Fruit fly (Drosophila melanogaster) whole organism, embryonic: ENCODE data around the gene ftz.
A peak's percentile ranks its signal among the peaks of the same experiment; 100 is the strongest.

Source experiments
- BEAF-32 ChIP-seq: fragments of 200-800 bp; sonication (Bioruptor generic); optimal IDR thresholded peaks from 3 replicates; lab custom pipeline; 2017; ENCODE audit warnings: missing biosample characterization, missing genetic modification characterization, mild to moderate bottlenecking, moderate library complexity, missing genetic modification reagents
- CG10462 ChIP-seq: fragments of 200-800 bp; sonication (Bioruptor generic); optimal IDR thresholded peaks from 2 replicates; lab custom pipeline; 2016; ENCODE audit warnings: missing biosample characterization, missing genetic modification characterization
- CG11456 ChIP-seq: fragments of 200-800 bp; sonication (Bioruptor generic); IDR thresholded peaks from 3 replicates; pipeline ENCODE4 v1.3.6; 2022; ENCODE audit warnings: missing biosample characterization, missing genetic modification characterization
- CG12071 ChIP-seq: fragments of 200-800 bp; sonication (Bioruptor generic); optimal IDR thresholded peaks from 3 replicates; lab custom pipeline; 2018; ENCODE audit warnings: missing biosample characterization, mild to moderate bottlenecking, missing genetic modification characterization
- CG12236 ChIP-seq: fragments of 200-800 bp; sonication (Bioruptor generic); optimal IDR thresholded peaks from 2 replicates; lab custom pipeline; 2016; ENCODE audit warnings: missing biosample characterization, missing genetic modification characterization
- CG12299 ChIP-seq: fragments of 200-800 bp; sonication (Bioruptor generic); optimal IDR thresholded peaks from 2 replicates; lab custom pipeline; 2018; ENCODE audit warnings: missing biosample characterization, mild to moderate bottlenecking, missing genetic modification characterization
- CG13287 ChIP-seq: fragments of 200-800 bp; sonication (Bioruptor generic); IDR thresholded peaks from 2 replicates; pipeline ENCODE4 v1.3.6; 2022; ENCODE audit warnings: missing biosample characterization, missing genetic modification characterization; ENCODE audit not compliant: partially characterized antibody
- CG14667 ChIP-seq: fragments of 200-800 bp; sonication (Bioruptor generic); IDR thresholded peaks from 2 replicates; pipeline ENCODE4 v1.3.6; 2022; ENCODE audit warnings: missing biosample characterization, missing genetic modification characterization
- CG15479 ChIP-seq: fragments of 200-800 bp; sonication (Bioruptor generic); optimal IDR thresholded peaks from 3 replicates; lab custom pipeline; 2019; ENCODE audit warnings: missing biosample characterization, mild to moderate bottlenecking, missing genetic modification characterization, moderate library complexity
- CG1647 ChIP-seq: fragments of 200-800 bp; sonication (Bioruptor generic); optimal IDR thresholded peaks from 3 replicates; lab custom pipeline; 2016; ENCODE audit warnings: missing biosample characterization, missing genetic modification characterization
- CG16815 ChIP-seq: fragments of 200-800 bp; sonication (Bioruptor generic); optimal IDR thresholded peaks from 3 replicates; lab custom pipeline; 2017; ENCODE audit warnings: missing biosample characterization, mild to moderate bottlenecking, missing genetic modification characterization
- CG17361 ChIP-seq: fragments of 200-800 bp; sonication (Bioruptor generic); IDR thresholded peaks from 3 replicates; pipeline ENCODE4 v1.3.6; 2022; ENCODE audit warnings: missing biosample characterization, missing genetic modification characterization
- CG2875 ChIP-seq: fragments of 200-800 bp; sonication (Bioruptor generic); optimal IDR thresholded peaks from 2 replicates; lab custom pipeline; 2017; ENCODE audit warnings: missing biosample characterization, mild to moderate bottlenecking, missing genetic modification characterization, missing genetic modification reagents
- CG32772 ChIP-seq: fragments of 200-800 bp; sonication (Bioruptor generic); IDR thresholded peaks from 2 replicates; pipeline ENCODE4 v1.3.6; 2022; ENCODE audit warnings: missing biosample characterization, missing genetic modification characterization
- CG3407 ChIP-seq: fragments of 200-800 bp; sonication (Bioruptor generic); optimal IDR thresholded peaks from 2 replicates; lab custom pipeline; 2018; ENCODE audit warnings: missing biosample characterization, mild to moderate bottlenecking, missing genetic modification characterization
- CG4820 ChIP-seq: fragments of 200-800 bp; sonication (Bioruptor generic); optimal IDR thresholded peaks from 3 replicates; lab custom pipeline; 2016; ENCODE audit warnings: missing biosample characterization, missing genetic modification characterization
- CG6683 ChIP-seq: fragments of 200-800 bp; sonication (Bioruptor generic); optimal IDR thresholded peaks from 2 replicates; lab custom pipeline; 2017; ENCODE audit warnings: missing biosample characterization, mild to moderate bottlenecking, missing genetic modification characterization, missing genetic modification reagents
- CG6791 ChIP-seq: fragments of 200-800 bp; sonication (Bioruptor generic); IDR thresholded peaks from 3 replicates; pipeline ENCODE4 v1.3.6; 2022; ENCODE audit warnings: missing biosample characterization, missing genetic modification characterization; ENCODE audit not compliant: partially characterized antibody
- CG6854 ChIP-seq: fragments of 200-800 bp; sonication (Bioruptor generic); optimal IDR thresholded peaks from 3 replicates; lab custom pipeline; 2017; ENCODE audit warnings: missing biosample characterization, mild to moderate bottlenecking, missing genetic modification characterization
- CG7987 ChIP-seq: fragments of 200-800 bp; sonication (Bioruptor generic); optimal IDR thresholded peaks from 2 replicates; lab custom pipeline; 2018; ENCODE audit warnings: missing biosample characterization, mild to moderate bottlenecking, missing genetic modification characterization, moderate library complexity
- CTCF ChIP-seq: fragments of 200-800 bp; sonication (Bioruptor generic); optimal IDR thresholded peaks from 2 replicates; lab custom pipeline; 2017; ENCODE audit warnings: missing biosample characterization, mild to moderate bottlenecking, missing genetic modification characterization, moderate library complexity
- Dip2 ChIP-seq: fragments of 200-800 bp; sonication (Bioruptor generic); IDR thresholded peaks from 2 replicates; pipeline ENCODE4 v1.3.6; 2022; ENCODE audit warnings: missing biosample characterization, missing genetic modification characterization
- Dll ChIP-seq: fragments of 200-800 bp; sonication (Bioruptor generic); IDR thresholded peaks from 4 replicates; pipeline ENCODE4 v1.3.6; 2022; ENCODE audit warnings: missing biosample characterization, missing genetic modification characterization; ENCODE audit not compliant: partially characterized antibody
- Elba2 ChIP-seq: fragments of 200-800 bp; sonication (Bioruptor generic); optimal IDR thresholded peaks from 3 replicates; lab custom pipeline; 2016; ENCODE audit warnings: missing biosample characterization, missing genetic modification characterization
- Ets97D ChIP-seq: fragments of 200-800 bp; sonication (Bioruptor generic); optimal IDR thresholded peaks from 3 replicates; lab custom pipeline; 2016; ENCODE audit warnings: missing biosample characterization, missing genetic modification characterization
- H15 ChIP-seq: fragments of 200-800 bp; sonication (Bioruptor generic); IDR thresholded peaks from 3 replicates; pipeline ENCODE4 v1.3.6; 2022; ENCODE audit warnings: missing biosample characterization, missing genetic modification characterization
- Hand ChIP-seq: fragments of 200-800 bp; sonication (Bioruptor generic); optimal IDR thresholded peaks from 2 replicates; lab custom pipeline; 2017; ENCODE audit warnings: mild to moderate bottlenecking, missing biosample characterization, missing genetic modification reagents, missing genetic modification characterization
- HmgD ChIP-seq: fragments of 200-800 bp; sonication (Bioruptor generic); optimal IDR thresholded peaks from 3 replicates; lab custom pipeline; 2016; ENCODE audit warnings: missing biosample characterization, missing genetic modification characterization
- Mrtf ChIP-seq: fragments of 200-800 bp; sonication (Bioruptor generic); IDR thresholded peaks from 3 replicates; pipeline ENCODE4 v1.3.6; 2022; ENCODE audit warnings: missing biosample characterization, missing genetic modification characterization
- Ptx1 ChIP-seq: fragments of 200-800 bp; sonication (Bioruptor generic); IDR thresholded peaks from 2 replicates; pipeline ENCODE4 v1.3.6; 2022; ENCODE audit warnings: missing biosample characterization, missing genetic modification characterization
- YL-1 ChIP-seq: fragments of 200-800 bp; sonication (Bioruptor generic); optimal IDR thresholded peaks from 3 replicates; lab custom pipeline; 2017; ENCODE audit warnings: missing biosample characterization, mild to moderate bottlenecking, missing genetic modification characterization
- bab2 ChIP-seq: fragments of 200-800 bp; sonication (Bioruptor generic); optimal IDR thresholded peaks from 2 replicates; lab custom pipeline; 2016; ENCODE audit warnings: missing biosample characterization, missing genetic modification characterization
- br ChIP-seq: fragments of >200 bp; optimal IDR thresholded peaks from 2 replicates; lab custom pipeline; 2017
- emc ChIP-seq: fragments of 200-800 bp; sonication (Bioruptor generic); optimal IDR thresholded peaks from 2 replicates; lab custom pipeline; 2016; ENCODE audit warnings: missing biosample characterization, missing genetic modification characterization
- ems ChIP-seq: fragments of 200-800 bp; sonication (Bioruptor generic); optimal IDR thresholded peaks from 3 replicates; lab custom pipeline; 2016; ENCODE audit warnings: missing biosample characterization, missing genetic modification characterization
- esg ChIP-seq: fragments of 200-800 bp; sonication (Bioruptor generic); conservative IDR thresholded peaks from 2 replicates; pipeline ENCODE4 v1.3.6; 2022; ENCODE audit warnings: missing biosample characterization, missing genetic modification characterization
- gsb-n ChIP-seq: fragments of 200-800 bp; sonication (Bioruptor generic); optimal IDR thresholded peaks from 3 replicates; lab custom pipeline; 2018; ENCODE audit warnings: missing biosample characterization, mild to moderate bottlenecking, missing genetic modification characterization
- gt ChIP-seq: fragments of 200-800 bp; sonication (Bioruptor generic); IDR thresholded peaks from 2 replicates; pipeline ENCODE4 v1.3.6; 2022; ENCODE audit warnings: missing biosample characterization, missing genetic modification characterization
- ham ChIP-seq: fragments of 200-800 bp; sonication (Bioruptor generic); IDR thresholded peaks from 2 replicates; pipeline ENCODE4 v1.3.6; 2022; ENCODE audit warnings: missing biosample characterization, missing genetic modification characterization
- jing ChIP-seq: fragments of 200-800 bp; sonication (Bioruptor generic); optimal IDR thresholded peaks from 2 replicates; lab custom pipeline; 2018; ENCODE audit warnings: missing biosample characterization, mild to moderate bottlenecking, missing genetic modification characterization
- kay ChIP-seq: fragments of 200-800 bp; sonication (Bioruptor generic); optimal IDR thresholded peaks from 2 replicates; lab custom pipeline; 2016; ENCODE audit warnings: missing biosample characterization, missing genetic modification characterization
- ken ChIP-seq: fragments of 200-800 bp; sonication (Bioruptor generic); IDR thresholded peaks from 3 replicates; pipeline ENCODE4 v1.3.6; 2022; ENCODE audit warnings: missing biosample characterization, missing genetic modification characterization
- nau ChIP-seq: fragments of 200-800 bp; sonication (Bioruptor generic); optimal IDR thresholded peaks from 3 replicates; lab custom pipeline; 2017; ENCODE audit warnings: missing biosample characterization, mild to moderate bottlenecking, missing genetic modification characterization, missing genetic modification reagents
- oc ChIP-seq: fragments of 200-800 bp; sonication (Bioruptor generic); optimal IDR thresholded peaks from 2 replicates; lab custom pipeline; 2018; ENCODE audit warnings: missing biosample characterization, mild to moderate bottlenecking, missing genetic modification characterization, moderate library complexity
- pita ChIP-seq: fragments of 200-800 bp; sonication (Bioruptor generic); optimal IDR thresholded peaks from 2 replicates; lab custom pipeline; 2017; ENCODE audit warnings: missing biosample characterization, mild to moderate bottlenecking, missing genetic modification characterization
- psq ChIP-seq: fragments of 200-800 bp; sonication (Bioruptor generic); optimal IDR thresholded peaks from 2 replicates; lab custom pipeline; 2017; ENCODE audit warnings: missing biosample characterization, missing genetic modification characterization
- ranshi ChIP-seq: fragments of 200-800 bp; sonication (Bioruptor generic); IDR thresholded peaks from 2 replicates; pipeline ENCODE4 v1.3.6; 2022; ENCODE audit warnings: missing biosample characterization, missing genetic modification characterization
- toy ChIP-seq: fragments of 200-800 bp; sonication (Bioruptor generic); IDR thresholded peaks from 2 replicates; pipeline ENCODE4 v1.3.6; 2022; ENCODE audit warnings: missing biosample characterization, missing genetic modification characterization
- twi ChIP-seq: fragments of 200-800 bp; optimal IDR thresholded peaks from 2 replicates; lab custom pipeline; 2019; ENCODE audit warnings: missing biosample characterization, mild to moderate bottlenecking, missing genetic modification characterization, moderate library complexity
- usp ChIP-seq: fragments of >200 bp; optimal IDR thresholded peaks from 2 replicates; lab custom pipeline; 2017; ENCODE audit warnings: missing biosample characterization, missing genetic modification characterization
- zfh2 ChIP-seq: fragments of 200-800 bp; sonication (Bioruptor generic); optimal IDR thresholded peaks from 2 replicates; lab custom pipeline; 2016; ENCODE audit warnings: missing biosample characterization, missing genetic modification characterization

The ftz gene

dm6 chr3R:6881264-6882014 lies 17.3 kb downstream of the ftz start (continued):
- TF ChIP-seq CG7987 (no peak), ems (peak; percentile 34), CG2875 (GFP tag; lab: Kevin White, UChicago) (peak; percentile 53), CTCF (no peak), pita (no peak), CG16815 (GFP tag; lab: Kevin White, UChicago) (peak; percentile 63), Hand (no peak), usp (no peak), CG1647 (GFP tag; lab: Kevin White, UChicago) (no peak), toy (GFP tag; lab: Robert Waterston, UW) (no peak), jing (peak; percentile 27), ken (GFP tag; lab: Robert Waterston, UW) (0 out of 3 replicates have a peak, but pooled peaks have one; percentile 44), ham (no peak), twi (tag; lab: Kevin White, UChicago) (peak; percentile 74), BEAF-32 (no peak), YL-1 (GFP tag; lab: Kevin White, UChicago) (no peak), CG10462 (GFP tag; lab: Kevin White, UChicago) (peak; percentile 40), CG15479 (GFP tag; lab: Kevin White, UChicago) (peak; percentile 98), psq (GFP tag; lab: Kevin White, UChicago) (peak; percentile 21), ranshi (GFP tag; lab: Robert Waterston, UW) (peak; percentile 11; the same call in 1 of the 2 replicates), esg (GFP tag; lab: Robert Waterston, UW) (peak; percentile 29), nau (GFP tag; lab: Kevin White, UChicago) (no peak), CG11456 (GFP tag; lab: Robert Waterston, UW) (no peak), Dll (GFP tag; lab: Robert Waterston, UW) (no peak), CG6791 (GFP tag; lab: Robert Waterston, UW) (no peak), CG6854 (GFP tag; lab: Kevin White, UChicago) (no peak), CG32772 (GFP tag; lab: Robert Waterston, UW) (peak; percentile 54), CG13287 (GFP tag; lab: Robert Waterston, UW) (no peak), oc (tag; lab: Kevin White, UChicago) (peak; percentile 76), Elba2 (GFP tag; lab: Kevin White, UChicago) (peak; percentile 66), emc (GFP tag; lab: Kevin White, UChicago) (no peak), CG12299 (tag; lab: Kevin White, UChicago) (peak; percentile 36), CG14667 (peak; percentile 28; the same call in 1 of the 2 replicates), CG12071 (no peak), br (lab: Kevin White, UChicago) (no peak), Ets97D (GFP tag; lab: Kevin White, UChicago) (no peak), HmgD (GFP tag; lab: Kevin White, UChicago) (no peak), CG17361 (GFP tag; lab: Robert Waterston, UW) (no peak; the same call in 2 of the 3 replicates), bab2 (GFP tag; lab: Kevin White, UChicago) (peak; percentile 48), CG12236 (GFP tag; lab: Kevin White, UChicago) (peak; percentile 53), gsb-n (peak; percentile 77), CG6683 (GFP tag; lab: Kevin White, UChicago) (no peak), CG3407 (GFP tag; lab: Kevin White, UChicago) (peak; percentile 64), zfh2 (no peak), Mrtf (GFP tag; lab: Robert Waterston, UW) (0 out of 3 replicates have a peak, but pooled peaks have one; percentile 58), kay (no peak), Ptx1 (no peak; the same call in 1 of the 2 replicates), H15 (no peak), CG4820 (GFP tag; lab: Kevin White, UChicago) (peak; percentile 67), gt (peak; percentile 27; the same call in 1 of the 2 replicates), Dip2 (no peak)
